Fruit fly (Drosophila melanogaster): Measurements from ENCODE around the gene CG14210.
A peak's percentile ranks its signal among the peaks of the same experiment; 100 is the strongest.

CG14210 gene

DNA sequence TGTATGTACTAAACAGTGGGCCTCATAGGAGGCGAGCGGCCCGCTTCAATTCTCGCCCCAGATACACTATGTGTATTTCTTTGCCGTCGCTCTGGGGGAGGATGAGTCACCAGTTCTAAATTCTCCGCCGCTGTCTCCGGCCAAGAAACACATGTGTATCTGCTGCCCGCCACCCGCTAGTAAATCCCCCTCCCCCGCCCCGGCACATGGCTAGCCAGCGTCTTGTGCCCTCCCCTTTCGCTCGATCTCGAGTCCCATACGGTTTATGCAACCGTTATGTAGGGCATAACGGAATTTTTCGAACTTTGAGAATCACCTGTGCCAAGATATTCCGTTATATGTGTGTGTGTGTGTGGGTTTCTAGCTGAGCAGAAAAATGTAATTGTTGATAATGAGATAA lies 10.1 kb upstream of the CG14210 start (continued):
- TF ChIP-seq ac (GFP tag; optimal IDR thresholded peaks at IDR 0.05) (no peak), BEAF-32 (GFP tag; optimal IDR thresholded peaks at IDR 0.05) (no peak), CG2712 (tag; optimal IDR thresholded peaks at IDR 0.05) (no peak), Mes4 (GFP tag; optimal IDR thresholded peaks at IDR 0.05) (no peak), danr (GFP tag; IDR thresholded peaks at IDR 0.05) (no peak), CG2129 (GFP tag; IDR thresholded peaks at IDR 0.05; ENCODE audit: partially characterized antibody) (no peak), prd (optimal IDR thresholded peaks at IDR 0.05) (no peak), prd (GFP tag; IDR thresholded peaks at IDR 0.05) (no peak), cwo (GFP tag; optimal IDR thresholded peaks at IDR 0.05) (peak; percentile 76), Ravus (GFP tag; IDR thresholded peaks at IDR 0.05) (no peak), CG14710 (tag; optimal IDR thresholded peaks at IDR 0.05) (no peak), Atf3 (GFP tag; optimal IDR thresholded peaks at IDR 0.05) (no peak), hth (optimal IDR thresholded peaks at IDR 0.05) (no peak), CG16779 (GFP tag; IDR thresholded peaks at IDR 0.05) (no peak; the same call in 1 of the 2 replicates), CG9932 (GFP tag; IDR thresholded peaks at IDR 0.05) (no peak), nau (GFP tag; optimal IDR thresholded peaks at IDR 0.05) (no peak), CG1233 (GFP tag; optimal IDR thresholded peaks at IDR 0.05) (no peak), dm (GFP tag; optimal IDR thresholded peaks at IDR 0.05) (no peak), tna (GFP tag; IDR thresholded peaks at IDR 0.05; ENCODE audit: partially characterized antibody) (no peak), HLH4C (GFP tag; IDR thresholded peaks at IDR 0.05; ENCODE audit: partially characterized antibody) (no peak), jumu (GFP tag; optimal IDR thresholded peaks at IDR 0.05) (no peak), CG18476 (GFP tag; optimal IDR thresholded peaks at IDR 0.05) (no peak), org-1 (GFP tag; optimal IDR thresholded peaks at IDR 0.05) (no peak), Doc3 (GFP tag; IDR thresholded peaks at IDR 0.05; ENCODE audit: partially characterized antibody) (no peak), wor (GFP tag; IDR thresholded peaks at IDR 0.05) (no peak), bbx (GFP tag; IDR thresholded peaks at IDR 0.05; ENCODE audit: partially characterized antibody) (0 out of 2 replicates have a peak, but pooled peaks have one; percentile 20), Aef1 (GFP tag; IDR thresholded peaks at IDR 0.05) (no peak), fd3F (GFP tag; optimal IDR thresholded peaks at IDR 0.05) (no peak), CG8359 (GFP tag; optimal IDR thresholded peaks at IDR 0.05; ENCODE audit: borderline replicate concordance) (no peak), Jarid2 (GFP tag; optimal IDR thresholded peaks at IDR 0.05) (no peak), CG9437 (GFP tag; optimal IDR thresholded peaks at IDR 0.05) (no peak), CG17829 (tag; optimal IDR thresholded peaks at IDR 0.05) (no peak), CG3995 (GFP tag; optimal IDR thresholded peaks at IDR 0.05) (no peak), D (optimal IDR thresholded peaks at IDR 0.05) (no peak), D (GFP tag; optimal IDR thresholded peaks at IDR 0.05) (no peak), CG1602 (GFP tag; optimal IDR thresholded peaks at IDR 0.05) (no peak), CG1529 (GFP tag; optimal IDR thresholded peaks at IDR 0.05) (no peak), CG6791 (GFP tag; IDR thresholded peaks at IDR 0.05; ENCODE audit: partially characterized antibody) (no peak), CG8290 (GFP tag; optimal IDR thresholded peaks at IDR 0.05) (no peak), CG8290 (tag; optimal IDR thresholded peaks at IDR 0.05) (peak in 1 of 2 experiments; percentile 40), Hmr (GFP tag; optimal IDR thresholded peaks at IDR 0.05) (no peak), Dref (GFP tag; IDR thresholded peaks at IDR 0.05) (0 out of 2 replicates have a peak, but pooled peaks have one; percentile 15), Elba2 (GFP tag; optimal IDR thresholded peaks at IDR 0.05) (no peak), peb (GFP tag; IDR thresholded peaks at IDR 0.05) (no peak), CG15601 (tag; optimal IDR thresholded peaks at IDR 0.05) (no peak), CG11723 (GFP tag; optimal IDR thresholded peaks at IDR 0.05) (no peak), CG11247 (GFP tag; IDR thresholded peaks at IDR 0.05) (no peak), Neu2 (GFP tag; optimal IDR thresholded peaks at IDR 0.05; ENCODE audit: borderline replicate concordance) (no peak), CkIIα-i1 (GFP tag; IDR thresholded peaks at IDR 0.05) (no peak), en (GFP tag; optimal IDR thresholded peaks at IDR 0.05) (no peak), luna (GFP tag; optimal IDR thresholded peaks at IDR 0.05) (no peak), knrl (GFP tag; IDR thresholded peaks at IDR 0.05; ENCODE audit: partially characterized antibody) (no peak)

Measured in whole organism, embryonic.